Fruit fly (Drosophila melanogaster): ENCODE results near the gene PolQ.

dm6 chr3R:12676160-12676559 lies 35.9 kb downstream of the PolQ start, which contains the start of gene CG43630:
- no peak for TF ChIP-seq CG9948 (tag; optimal IDR thresholded peaks at IDR 0.05)
- TF ChIP-seq CG10348 (GFP tag; IDR thresholded peaks at IDR 0.05): no peak
- TF ChIP-seq CG4496 (GFP tag; IDR thresholded peaks at IDR 0.05): no peak
- no peak for TF ChIP-seq CG8301 (tag; optimal IDR thresholded peaks at IDR 0.05)
- no peak for TF ChIP-seq Pif1A (GFP tag; optimal IDR thresholded peaks at IDR 0.05)
- TF ChIP-seq CG34367 (tag; optimal IDR thresholded peaks at IDR 0.05): no peak
- TF ChIP-seq CG14655 (GFP tag; optimal IDR thresholded peaks at IDR 0.05): no peak
- no peak for TF ChIP-seq Snoo (tag; optimal IDR thresholded peaks at IDR 0.05)

Data from whole organism, pupa.